Worm (Caenorhabditis elegans) whole organism, mixed stage, embryonic: ENCODE results near the gene C49C3.4.

Source experiments
- blmp-1 ChIP-seq: fragments of 150-350 bp; optimal IDR thresholded peaks from 2 replicates; lab custom pipeline; 2014; ENCODE audit warnings: missing biosample characterization, missing genetic modification characterization
- ces-1 ChIP-seq: fragments of 150-350 bp; optimal IDR thresholded peaks from 2 replicates; lab custom pipeline; 2014; ENCODE audit warnings: missing biosample characterization, missing genetic modification reagents, missing genetic modification characterization
- drap-1 ChIP-seq: fragments of 200-800 bp; sonication (Bioruptor generic); optimal IDR thresholded peaks from 3 replicates; lab custom pipeline; 2018; ENCODE audit warnings: mild to moderate bottlenecking, missing genetic modification characterization, missing compliant biosample characterization
- flh-1 ChIP-seq: fragments of 200-800 bp; sonication (Bioruptor generic); optimal IDR thresholded peaks from 2 replicates; lab custom pipeline; 2018; ENCODE audit warnings: mild to moderate bottlenecking, missing genetic modification characterization, moderate library complexity, missing compliant biosample characterization
- lin-13 ChIP-seq: fragments of 150-350 bp; optimal IDR thresholded peaks from 2 replicates; lab custom pipeline; 2014; ENCODE audit warnings: missing biosample characterization, missing genetic modification characterization
- mep-1 ChIP-seq: fragments of 150-350 bp; optimal IDR thresholded peaks from 2 replicates; lab custom pipeline; 2017; ENCODE audit warnings: missing biosample characterization, missing genetic modification reagents, missing genetic modification characterization, inconsistent platforms
- nhr-76 ChIP-seq: sonication (generic microtip); optimal IDR thresholded peaks from 2 replicates; lab custom pipeline; 2017; ENCODE audit warnings: missing biosample characterization, missing genetic modification characterization
- unc-39 ChIP-seq: fragments of 150-350 bp; optimal IDR thresholded peaks from 2 replicates; lab custom pipeline; 2014; ENCODE audit warnings: missing biosample characterization, missing genetic modification characterization
- unc-62 ChIP-seq: fragments of 150-350 bp; optimal IDR thresholded peaks from 2 replicates; lab custom pipeline; 2014; ENCODE audit warnings: missing biosample characterization, missing genetic modification reagents, missing genetic modification characterization

DNA sequence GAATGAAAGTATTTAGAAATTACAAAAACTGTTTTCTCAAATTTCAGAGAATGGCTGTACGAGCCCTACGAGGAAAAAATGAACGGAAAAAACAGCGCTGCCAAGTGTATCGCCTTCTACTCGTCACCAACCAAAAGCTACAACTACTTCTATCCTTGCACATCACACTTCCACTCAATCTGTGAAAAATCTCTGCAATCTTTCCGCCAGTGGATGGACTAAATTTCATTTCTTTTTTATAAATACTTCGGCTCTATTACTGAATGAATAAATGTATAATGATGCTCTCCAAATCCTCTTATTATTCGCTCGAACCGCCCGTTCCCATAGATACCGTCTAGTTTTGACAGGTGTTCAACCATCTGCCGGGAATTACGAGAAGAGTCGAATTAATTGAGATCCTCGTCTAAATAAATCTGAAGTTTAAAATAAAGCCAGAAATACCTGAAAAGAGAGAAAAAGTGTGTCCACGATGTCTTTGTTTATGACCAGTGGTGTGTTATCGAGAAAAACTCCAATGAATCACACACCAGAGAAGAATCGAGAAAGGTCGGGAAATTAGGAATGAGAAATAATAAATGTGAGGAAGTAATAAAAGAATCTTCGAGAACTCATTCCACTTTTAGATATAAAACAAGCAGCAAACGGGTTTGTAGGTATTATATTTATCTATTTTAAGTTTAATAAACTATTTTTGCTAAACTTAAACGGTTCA lies 43.0 kb upstream of the C49C3.4 start:
- TF ChIP-seq drap-1 (GFP tag; lab: Kevin White, UChicago), result no peak
- no peak for TF ChIP-seq lin-13
- no peak for TF ChIP-seq ces-1 (GFP tag; lab: Kevin White, UChicago)
- TF ChIP-seq mep-1 (tag; lab: Kevin White, UChicago), result no peak
- TF ChIP-seq unc-39 (tag; lab: Kevin White, UChicago), result no peak
- TF ChIP-seq blmp-1 (tag; lab: Kevin White, UChicago), result no peak
- TF ChIP-seq nhr-76 (tag; lab: Kevin White, UChicago), result no peak
- no peak for TF ChIP-seq flh-1
- no peak for TF ChIP-seq unc-62
